Worm (Caenorhabditis elegans) whole organism, mixed stage, embryonic: ENCODE results near the gene F21C10.11.

Source experiments
- M03D4.4 ChIP-seq: sonication (generic microtip); optimal IDR thresholded peaks from 2 replicates; lab custom pipeline; 2017; ENCODE audit warnings: mild to moderate bottlenecking, missing genetic modification characterization, missing compliant biosample characterization
- bed-3 ChIP-seq: fragments of 200-800 bp; sonication (Bioruptor generic); optimal IDR thresholded peaks from 3 replicates; lab custom pipeline; 2018; ENCODE audit warnings: mild to moderate bottlenecking, missing genetic modification characterization, moderate library complexity, missing compliant biosample characterization
- blmp-1 ChIP-seq: fragments of 150-350 bp; optimal IDR thresholded peaks from 2 replicates; lab custom pipeline; 2014; ENCODE audit warnings: missing biosample characterization, missing genetic modification characterization
- ceh-39 ChIP-seq: fragments of 150-350 bp; optimal IDR thresholded peaks from 2 replicates; lab custom pipeline; 2014; ENCODE audit warnings: missing biosample characterization, missing genetic modification characterization
- ceh-43 ChIP-seq: fragments of 200-800 bp; sonication (Bioruptor generic); optimal IDR thresholded peaks from 2 replicates; lab custom pipeline; 2018; ENCODE audit warnings: mild to moderate bottlenecking, missing genetic modification characterization, moderate library complexity, missing compliant biosample characterization
- ceh-83 ChIP-seq: fragments of 200-800 bp; sonication (Bioruptor generic); optimal IDR thresholded peaks from 2 replicates; lab custom pipeline; 2018; ENCODE audit warnings: mild to moderate bottlenecking, missing genetic modification characterization, missing compliant biosample characterization
- ces-1 ChIP-seq: fragments of 150-350 bp; optimal IDR thresholded peaks from 2 replicates; lab custom pipeline; 2014; ENCODE audit warnings: missing biosample characterization, missing genetic modification reagents, missing genetic modification characterization
- cnd-1 ChIP-seq: fragments of 200-800 bp; sonication (Bioruptor generic); optimal IDR thresholded peaks from 2 replicates; lab custom pipeline; 2018; ENCODE audit warnings: mild to moderate bottlenecking, missing genetic modification characterization, missing compliant biosample characterization
- drap-1 ChIP-seq: fragments of 200-800 bp; sonication (Bioruptor generic); optimal IDR thresholded peaks from 3 replicates; lab custom pipeline; 2018; ENCODE audit warnings: mild to moderate bottlenecking, missing genetic modification characterization, missing compliant biosample characterization
- elt-1 ChIP-seq: sonication (generic microtip); optimal IDR thresholded peaks from 2 replicates; lab custom pipeline; 2017; ENCODE audit warnings: missing genetic modification characterization, mild to moderate bottlenecking, missing compliant biosample characterization, antibody characterized with exemption, moderate library complexity, borderline replicate concordance; ENCODE audit not compliant: insufficient read depth
- elt-3 ChIP-seq: fragments of 150-350 bp; optimal IDR thresholded peaks from 2 replicates; lab custom pipeline; 2014; ENCODE audit warnings: missing biosample characterization, missing genetic modification characterization
- flh-1 ChIP-seq: fragments of 200-800 bp; sonication (Bioruptor generic); optimal IDR thresholded peaks from 2 replicates; lab custom pipeline; 2018; ENCODE audit warnings: mild to moderate bottlenecking, missing genetic modification characterization, moderate library complexity, missing compliant biosample characterization
- ham-2 ChIP-seq: fragments of 200-800 bp; sonication (Bioruptor generic); optimal IDR thresholded peaks from 2 replicates; lab custom pipeline; 2018; ENCODE audit warnings: mild to moderate bottlenecking, missing genetic modification characterization, missing compliant biosample characterization
- hlh-1 ChIP-seq: fragments of 150-350 bp; optimal IDR thresholded peaks from 2 replicates; lab custom pipeline; 2014; ENCODE audit warnings: missing biosample characterization, missing genetic modification reagents, missing genetic modification characterization
- lin-13 ChIP-seq: fragments of 150-350 bp; optimal IDR thresholded peaks from 2 replicates; lab custom pipeline; 2014; ENCODE audit warnings: missing biosample characterization, missing genetic modification characterization
- lin-32 ChIP-seq: fragments of 200-800 bp; sonication (Bioruptor generic); optimal IDR thresholded peaks from 2 replicates; lab custom pipeline; 2018; ENCODE audit warnings: mild to moderate bottlenecking, missing genetic modification characterization, missing compliant biosample characterization
- lsy-2 ChIP-seq: fragments of 150-350 bp; optimal IDR thresholded peaks from 2 replicates; lab custom pipeline; 2014; ENCODE audit warnings: missing biosample characterization, missing genetic modification characterization
- mab-5 ChIP-seq: fragments of 150-350 bp; optimal IDR thresholded peaks from 2 replicates; lab custom pipeline; 2014; ENCODE audit warnings: missing biosample characterization, missing genetic modification characterization
- mep-1 ChIP-seq: fragments of 150-350 bp; optimal IDR thresholded peaks from 2 replicates; lab custom pipeline; 2017; ENCODE audit warnings: missing biosample characterization, missing genetic modification reagents, missing genetic modification characterization, inconsistent platforms
- mls-2 ChIP-seq: sonication (generic microtip); optimal IDR thresholded peaks from 2 replicates; lab custom pipeline; 2016; ENCODE audit warnings: mild to moderate bottlenecking, missing genetic modification characterization, moderate library complexity, missing compliant biosample characterization
- nhr-12 ChIP-seq: fragments of 150-350 bp; optimal IDR thresholded peaks from 2 replicates; lab custom pipeline; 2014; ENCODE audit warnings: missing biosample characterization, missing genetic modification characterization
- nhr-2 ChIP-seq: fragments of 150-350 bp; optimal IDR thresholded peaks from 2 replicates; lab custom pipeline; 2014; ENCODE audit warnings: missing biosample characterization, missing genetic modification characterization
- nhr-237 ChIP-seq: fragments of 150-350 bp; optimal IDR thresholded peaks from 2 replicates; lab custom pipeline; 2014; ENCODE audit warnings: missing biosample characterization, missing genetic modification characterization
- nhr-28 ChIP-seq: fragments of 150-350 bp; optimal IDR thresholded peaks from 2 replicates; lab custom pipeline; 2014; ENCODE audit warnings: missing biosample characterization, missing genetic modification characterization
- nhr-76 ChIP-seq: sonication (generic microtip); optimal IDR thresholded peaks from 2 replicates; lab custom pipeline; 2017; ENCODE audit warnings: missing biosample characterization, missing genetic modification characterization
- pha-4 ChIP-seq: fragments of 150-350 bp; optimal IDR thresholded peaks from 2 replicates; lab custom pipeline; 2018; ENCODE audit warnings: missing biosample characterization, missing genetic modification reagents, missing genetic modification characterization
- sem-2 ChIP-seq: fragments of 200-800 bp; sonication (Bioruptor generic); optimal IDR thresholded peaks from 2 replicates; lab custom pipeline; 2018; ENCODE audit warnings: mild to moderate bottlenecking, missing genetic modification characterization, missing compliant biosample characterization
- snpc-4 ChIP-seq: fragments of 150-350 bp; optimal IDR thresholded peaks from 2 replicates; lab custom pipeline; 2014; ENCODE audit warnings: missing biosample characterization, missing genetic modification characterization
- sptf-1 ChIP-seq: sonication (generic microtip); optimal IDR thresholded peaks from 2 replicates; lab custom pipeline; 2017; ENCODE audit warnings: mild to moderate bottlenecking, missing genetic modification characterization, moderate library complexity, missing compliant biosample characterization
- tbx-8 ChIP-seq: fragments of 200-800 bp; sonication (Bioruptor generic); optimal IDR thresholded peaks from 2 replicates; lab custom pipeline; 2018; ENCODE audit warnings: mild to moderate bottlenecking, missing genetic modification characterization, moderate library complexity, missing compliant biosample characterization
- unc-120 ChIP-seq: sonication (generic microtip); optimal IDR thresholded peaks from 2 replicates; lab custom pipeline; 2017; ENCODE audit warnings: missing genetic modification characterization, missing compliant biosample characterization; ENCODE audit not compliant: poor library complexity, severe bottlenecking
- unc-39 ChIP-seq: fragments of 150-350 bp; optimal IDR thresholded peaks from 2 replicates; lab custom pipeline; 2014; ENCODE audit warnings: missing biosample characterization, missing genetic modification characterization
- unc-62 ChIP-seq: fragments of 150-350 bp; optimal IDR thresholded peaks from 2 replicates; lab custom pipeline; 2014; ENCODE audit warnings: missing biosample characterization, missing genetic modification reagents, missing genetic modification characterization
- zip-8 ChIP-seq: fragments of 150-350 bp; optimal IDR thresholded peaks from 2 replicates; lab custom pipeline; 2014; ENCODE audit warnings: missing biosample characterization, missing genetic modification characterization
- ztf-11 ChIP-seq: fragments of 150-350 bp; optimal IDR thresholded peaks from 2 replicates; lab custom pipeline; 2014; ENCODE audit warnings: missing biosample characterization, missing genetic modification characterization

The F21C10.11 gene

ce11 chrV:9092209-9092608, 31.1 kb upstream of the F21C10.11 start, which contains the start of gene T27E4.1:
T27E4.1 (plus strand) TSS chrV:9092345.
- no peak for TF ChIP-seq zip-8 (tag; lab: Kevin White, UChicago)
- TF ChIP-seq pha-4, result no peak
- TF ChIP-seq sptf-1 (tag; lab: Kevin White, UChicago), result no peak
- TF ChIP-seq ztf-11 (tag; lab: Kevin White, UChicago), result no peak
- TF ChIP-seq nhr-12, result no peak

- TF ChIP-seq ceh-43 (GFP tag; lab: Kevin White, UChicago) (no peak), hlh-1 (peak; percentile 69)
These were observed 29.1 kb upstream of the F21C10.11 start for ce11 chrV:9094060-9094628.

DNA sequence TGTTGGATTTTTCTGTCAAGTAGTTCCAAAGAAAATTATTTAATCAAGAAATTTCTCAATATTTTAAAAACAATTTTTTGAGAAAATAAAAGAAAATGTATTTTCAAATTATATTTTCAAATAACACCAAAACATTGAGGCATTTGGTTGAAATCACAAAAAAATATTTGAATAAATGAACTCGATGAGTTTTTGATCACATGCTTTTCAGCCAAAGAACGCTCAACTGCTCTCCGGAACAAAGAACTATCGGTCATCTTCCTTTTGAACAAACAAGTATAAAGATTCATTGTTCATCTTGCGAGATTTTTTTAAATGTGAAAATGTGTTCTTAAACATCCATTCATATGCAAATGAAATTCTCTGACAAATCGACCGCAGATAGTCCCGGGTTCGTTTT, 28.3 kb upstream of the F21C10.11 start:
- TF ChIP-seq cnd-1 (tag; lab: Kevin White, UChicago), result no peak
- no peak for TF ChIP-seq pha-4
- TF ChIP-seq lin-32 (GFP tag; lab: Kevin White, UChicago), result no peak
- no peak for TF ChIP-seq hlh-1
- no peak for TF ChIP-seq ztf-11 (tag; lab: Kevin White, UChicago)
- TF ChIP-seq nhr-2 (tag; lab: Kevin White, UChicago), result no peak
- TF ChIP-seq ceh-83 (GFP tag; lab: Kevin White, UChicago), result no peak
- TF ChIP-seq unc-39 (tag; lab: Kevin White, UChicago), result no peak
- TF ChIP-seq sptf-1 (tag; lab: Kevin White, UChicago), result no peak
- no peak for TF ChIP-seq zip-8 (tag; lab: Kevin White, UChicago)
- TF ChIP-seq, all 35 proteins: peak for 0

DNA sequence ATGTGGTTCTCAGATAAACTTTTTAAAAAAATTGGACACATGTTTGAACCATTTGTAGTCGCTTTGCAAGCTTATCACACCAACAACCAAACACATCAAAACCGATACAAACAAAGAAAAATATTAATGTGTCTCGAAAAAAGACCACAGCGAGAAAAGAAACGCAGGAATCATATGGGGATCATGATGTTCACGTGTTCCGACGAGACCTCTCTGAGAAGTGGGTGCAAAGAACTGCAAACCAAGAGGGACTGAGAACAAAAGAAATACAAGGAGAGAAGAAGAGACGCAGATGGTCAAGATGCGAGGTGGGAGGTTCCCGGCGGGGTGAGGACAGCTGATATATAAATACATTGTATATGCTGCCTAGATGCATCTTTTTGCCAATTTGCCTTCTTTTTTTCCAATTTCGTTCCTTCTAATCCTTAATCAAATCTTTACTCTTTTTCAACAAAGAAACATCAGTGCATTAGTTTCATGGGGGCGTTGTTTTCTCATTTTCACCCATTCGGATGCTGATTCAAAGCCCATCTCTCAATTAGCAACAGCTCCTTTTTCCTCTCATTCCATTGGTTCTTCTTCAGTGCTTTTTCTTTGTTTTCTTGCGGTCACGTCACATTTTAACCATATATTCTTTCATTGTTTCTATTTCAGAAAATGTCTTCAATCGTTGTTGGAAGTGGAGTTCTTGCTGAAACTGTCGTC, 27.5 kb upstream of the F21C10.11 start, which contains the start of gene F21C10.10:
Gene F21C10.10, plus strand, starts transcription at position 655 of the 705 bp plus-strand sequence.
- TF ChIP-seq M03D4.4, result no peak
- no peak for TF ChIP-seq tbx-8 (GFP tag; lab: Kevin White, UChicago)
- TF ChIP-seq mab-5 (tag; lab: Kevin White, UChicago), result no peak
- TF ChIP-seq zip-8 (tag; lab: Kevin White, UChicago), result no peak
- no peak for TF ChIP-seq lin-13
- no peak for TF ChIP-seq elt-3 (tag; lab: Kevin White, UChicago)
- no peak for TF ChIP-seq blmp-1
- TF ChIP-seq nhr-12, result no peak
- peak; percentile 88 for TF ChIP-seq hlh-1
- no peak for TF ChIP-seq snpc-4 (tag; lab: Kevin White, UChicago)
- no peak for TF ChIP-seq sptf-1 (tag; lab: Kevin White, UChicago)
- no peak for TF ChIP-seq bed-3 (GFP tag; lab: Kevin White, UChicago)
- TF ChIP-seq drap-1 (GFP tag; lab: Kevin White, UChicago), result peak; percentile 29
- TF ChIP-seq ceh-39 (tag; lab: Kevin White, UChicago), result peak; percentile 59
- no peak for TF ChIP-seq ztf-11 (tag; lab: Kevin White, UChicago)
- no peak for TF ChIP-seq flh-1 (GFP tag; lab: Kevin White, UChicago)
- no peak for TF ChIP-seq ceh-43 (GFP tag; lab: Kevin White, UChicago)
- no peak for TF ChIP-seq ceh-83 (GFP tag; lab: Kevin White, UChicago)
- TF ChIP-seq mls-2, result no peak
- TF ChIP-seq ces-1 (GFP tag; lab: Kevin White, UChicago), result peak; percentile 64
- peak; percentile 28 for TF ChIP-seq lsy-2 (tag; lab: Kevin White, UChicago)
- no peak for TF ChIP-seq ham-2 (GFP tag; lab: Kevin White, UChicago)
- no peak for TF ChIP-seq nhr-28
- TF ChIP-seq pha-4, result peak; percentile 61
- peak; percentile 87 for TF ChIP-seq unc-62 (GFP tag; lab: Kevin White, UChicago)
- no peak for TF ChIP-seq nhr-76 (tag; lab: Kevin White, UChicago)
- peak; percentile 74 for TF ChIP-seq unc-120
- peak; percentile 6 for TF ChIP-seq cnd-1 (tag; lab: Kevin White, UChicago)
- peak; percentile 49 for TF ChIP-seq elt-1
- TF ChIP-seq sem-2 (GFP tag; lab: Kevin White, UChicago), result no peak
- TF ChIP-seq unc-39 (tag; lab: Kevin White, UChicago), result no peak
- peak; percentile 62 for TF ChIP-seq mep-1 (tag; lab: Kevin White, UChicago)
- TF ChIP-seq lin-32 (GFP tag; lab: Kevin White, UChicago), result no peak
- peak; percentile 6 for TF ChIP-seq nhr-237 (tag; lab: Kevin White, UChicago)
- peak; percentile 72 for TF ChIP-seq nhr-2 (tag; lab: Kevin White, UChicago)
